Worm (Caenorhabditis elegans) whole organism, L4 larva: ENCODE measurements around the gene C52B9.4.
A peak's percentile ranks its signal among the peaks of the same experiment; 100 is the strongest.

Experiments
- F26F4.8 ChIP-seq: fragments of 200-800 bp; sonication (Bioruptor generic); conservative IDR thresholded peaks from 2 replicates; pipeline ENCODE4 v1.3.6; 2022; ENCODE audit warnings: missing genetic modification characterization, missing compliant biosample characterization
- F49E8.2 ChIP-seq: sonication (generic microtip); optimal IDR thresholded peaks from 2 replicates; lab custom pipeline; 2016; ENCODE audit warnings: missing compliant biosample characterization, mild to moderate bottlenecking, missing genetic modification characterization, borderline replicate concordance
- R02D3.7 ChIP-seq: fragments of 150-350 bp; sonication (generic microtip); optimal IDR thresholded peaks from 3 replicates; lab custom pipeline; 2014; ENCODE audit warnings: missing biosample characterization, missing genetic modification characterization
- T20F7.1 ChIP-seq: fragments of 200-800 bp; sonication (Bioruptor generic); optimal IDR thresholded peaks from 2 replicates; lab custom pipeline; 2018; ENCODE audit warnings: mild to moderate bottlenecking, missing genetic modification characterization, missing compliant biosample characterization
- Y5F2A.4 ChIP-seq: fragments of 200-800 bp; sonication (Bioruptor generic); optimal IDR thresholded peaks from 2 replicates; lab custom pipeline; 2018; ENCODE audit warnings: mild to moderate bottlenecking, missing genetic modification characterization, missing compliant biosample characterization
- aha-1 ChIP-seq: fragments of 150-350 bp; peaks from one replicate; lab custom pipeline; 2014; ENCODE audit warnings: missing biosample characterization, missing genetic modification characterization
- ama-1 ChIP-seq: fragments of 150-350 bp; optimal IDR thresholded peaks from 2 replicates; lab custom pipeline; 2014; ENCODE audit warnings: inconsistent platforms, mixed read lengths
- attf-4 ChIP-seq: sonication (generic microtip); optimal IDR thresholded peaks from 3 replicates; lab custom pipeline; 2017; ENCODE audit warnings: missing biosample characterization, missing genetic modification characterization
- ceh-44 ChIP-seq: fragments of 200-800 bp; sonication (Bioruptor generic); IDR thresholded peaks from 2 replicates; pipeline ENCODE4 v1.3.6; 2022; ENCODE audit warnings: missing genetic modification reagents, missing genetic modification characterization, missing compliant biosample characterization
- ceh-82 ChIP-seq: sonication (generic microtip); optimal IDR thresholded peaks from 2 replicates; lab custom pipeline; 2017; ENCODE audit warnings: missing biosample characterization, missing genetic modification characterization
- ces-1 ChIP-seq: fragments of 150-350 bp; sonication (generic microtip); optimal IDR thresholded peaks from 4 replicates; lab custom pipeline; 2014; ENCODE audit warnings: missing biosample characterization, missing genetic modification reagents, missing genetic modification characterization
- daf-16 ChIP-seq, 3 experiments: sonication (generic microtip); optimal IDR thresholded peaks; 2 replicates each; lab custom pipeline; 2016 to 2017; ENCODE audit warnings: missing genetic modification characterization in 3 of 3, missing genetic modification reagents in 3 of 3, mild to moderate bottlenecking in 2 of 3, missing compliant biosample characterization in 2 of 3, missing biosample characterization in 1 of 3, moderate library complexity in 1 of 3
- dmd-6 ChIP-seq: fragments of 200-800 bp; sonication (Bioruptor generic); IDR thresholded peaks from 2 replicates; pipeline ENCODE4 v1.3.6; 2022; ENCODE audit warnings: missing genetic modification reagents, missing genetic modification characterization, missing compliant biosample characterization
- dmd-8 ChIP-seq: fragments of 200-800 bp; sonication (Bioruptor generic); IDR thresholded peaks from 2 replicates; pipeline ENCODE4 v1.3.6; 2022; ENCODE audit warnings: missing genetic modification characterization, missing compliant biosample characterization
- dmd-9 ChIP-seq: fragments of 200-800 bp; sonication (Bioruptor generic); IDR thresholded peaks from 2 replicates; pipeline ENCODE4 v1.3.6; 2022; ENCODE audit warnings: missing genetic modification reagents, missing genetic modification characterization, missing compliant biosample characterization
- egl-27 ChIP-seq: sonication (generic microtip); optimal IDR thresholded peaks from 3 replicates; lab custom pipeline; 2017; ENCODE audit warnings: missing biosample characterization, missing genetic modification reagents, missing genetic modification characterization
- fkh-10 ChIP-seq: fragments of 150-350 bp; optimal IDR thresholded peaks from 2 replicates; lab custom pipeline; 2014; ENCODE audit warnings: missing biosample characterization, missing genetic modification reagents, missing genetic modification characterization
- gei-8 ChIP-seq: fragments of 200-800 bp; sonication (Bioruptor generic); optimal IDR thresholded peaks from 2 replicates; lab custom pipeline; 2018; ENCODE audit warnings: mild to moderate bottlenecking, missing genetic modification characterization, missing compliant biosample characterization
- hif-1 ChIP-seq, 2 experiments: sonication (generic microtip); optimal IDR thresholded peaks; 2 replicates each; lab custom pipeline; 2016 to 2017; ENCODE audit warnings: missing compliant biosample characterization in 2 of 2, missing genetic modification characterization in 2 of 2, missing genetic modification reagents in 2 of 2, missing genotype in 2 of 2, mild to moderate bottlenecking in 1 of 2
- hlh-11 ChIP-seq: fragments of 200-800 bp; sonication (Bioruptor generic); optimal IDR thresholded peaks from 2 replicates; lab custom pipeline; 2018; ENCODE audit warnings: mild to moderate bottlenecking, missing genetic modification characterization, missing compliant biosample characterization
- hmg-1.1 ChIP-seq: fragments of 200-800 bp; sonication (Bioruptor generic); IDR thresholded peaks from 2 replicates; pipeline ENCODE4 v1.3.6; 2022; ENCODE audit warnings: missing genetic modification reagents, missing genetic modification characterization, missing compliant biosample characterization
- jun-1 ChIP-seq: fragments of 150-350 bp; optimal IDR thresholded peaks from 2 replicates; lab custom pipeline; 2014; ENCODE audit warnings: missing biosample characterization, missing genetic modification reagents, missing genetic modification characterization
- lin-13 ChIP-seq: fragments of 150-350 bp; optimal IDR thresholded peaks from 2 replicates; lab custom pipeline; 2014; ENCODE audit warnings: missing biosample characterization, missing genetic modification reagents, missing genetic modification characterization
- lin-29 ChIP-seq: fragments of 200-800 bp; sonication (Bioruptor generic); IDR thresholded peaks from 2 replicates; pipeline ENCODE4 v1.3.6; 2022; ENCODE audit warnings: missing genetic modification reagents, missing genetic modification characterization, missing compliant biosample characterization
- lir-3 ChIP-seq: sonication (generic microtip); optimal IDR thresholded peaks from 2 replicates; lab custom pipeline; 2016; ENCODE audit warnings: mild to moderate bottlenecking, missing genetic modification characterization, missing compliant biosample characterization
- madf-5 ChIP-seq, 2 experiments: fragments of 200-800 bp; sonication (Bioruptor generic); IDR thresholded peaks; 2 replicates each; pipeline ENCODE4 v1.3.6; 2022; ENCODE audit warnings: missing compliant biosample characterization in 2 of 2, missing genetic modification characterization in 2 of 2
- mdl-1 ChIP-seq, 2 experiments: fragments of 150-350 bp in 1 of 2; sonication (generic microtip) in 1 of 2; optimal IDR thresholded peaks; 2 replicates each; lab custom pipeline; 2014 to 2017; ENCODE audit warnings: missing biosample characterization in 2 of 2, missing genetic modification characterization in 2 of 2
- mdt-29 ChIP-seq: fragments of 200-800 bp; sonication (Bioruptor generic); IDR thresholded peaks from 2 replicates; pipeline ENCODE4 v1.3.6; 2022; ENCODE audit warnings: missing genetic modification reagents, missing genetic modification characterization, missing compliant biosample characterization
- mxl-2 ChIP-seq: fragments of 200-800 bp; sonication (Bioruptor generic); conservative IDR thresholded peaks from 2 replicates; pipeline ENCODE4 v1.3.6; 2022; ENCODE audit warnings: missing genetic modification reagents, missing genetic modification characterization, missing compliant biosample characterization
- mxl-3 ChIP-seq: fragments of 200-800 bp; sonication (Bioruptor generic); optimal IDR thresholded peaks from 2 replicates; lab custom pipeline; 2018; ENCODE audit warnings: mild to moderate bottlenecking, missing genetic modification characterization, missing compliant biosample characterization
- nhr-102 ChIP-seq: sonication (generic microtip); optimal IDR thresholded peaks from 2 replicates; lab custom pipeline; 2016; ENCODE audit warnings: mild to moderate bottlenecking, missing genetic modification characterization, moderate library complexity, missing compliant biosample characterization
- nhr-41 ChIP-seq: fragments of 200-800 bp; sonication (Bioruptor generic); IDR thresholded peaks from 2 replicates; pipeline ENCODE4 v1.3.6; 2022; ENCODE audit warnings: missing genetic modification reagents, missing genetic modification characterization, missing compliant biosample characterization
- nhr-48 ChIP-seq: sonication (generic microtip); optimal IDR thresholded peaks from 2 replicates; lab custom pipeline; 2016; ENCODE audit warnings: mild to moderate bottlenecking, missing genetic modification characterization, missing compliant biosample characterization
- nhr-76 ChIP-seq: fragments of 150-350 bp; optimal IDR thresholded peaks from 2 replicates; lab custom pipeline; 2014; ENCODE audit warnings: missing biosample characterization, missing genetic modification characterization
- pha-4 ChIP-seq, 2 experiments: fragments of 150-350 bp in 1 of 2; fragments of 200-800 bp in 1 of 2; sonication (Bioruptor generic) in 1 of 2; IDR thresholded peaks in 1 of 2; optimal IDR thresholded peaks in 1 of 2; 2 replicates each; pipeline versions ENCODE4 v1.3.6 to Lab custom; 2014 to 2022; ENCODE audit warnings: missing genetic modification characterization in 2 of 2, missing genetic modification reagents in 2 of 2, missing biosample characterization in 1 of 2, missing compliant biosample characterization in 1 of 2
- pqm-1 ChIP-seq: sonication (generic microtip); optimal IDR thresholded peaks from 2 replicates; lab custom pipeline; 2017; ENCODE audit warnings: missing biosample characterization, missing genetic modification characterization
- set-16 ChIP-seq: fragments of 200-800 bp; sonication (Bioruptor generic); IDR thresholded peaks from 2 replicates; pipeline ENCODE4 v1.3.6; 2022; ENCODE audit warnings: missing genetic modification reagents, missing genetic modification characterization, missing compliant biosample characterization
- skn-1 ChIP-seq: fragments of 150-350 bp; optimal IDR thresholded peaks from 2 replicates; lab custom pipeline; 2014; ENCODE audit warnings: missing biosample characterization, missing genetic modification characterization
- spr-1 ChIP-seq: sonication (generic microtip); optimal IDR thresholded peaks from 2 replicates; lab custom pipeline; 2016; ENCODE audit warnings: mild to moderate bottlenecking, missing genetic modification characterization, missing compliant biosample characterization
- spr-3 ChIP-seq: fragments of 200-800 bp; sonication (Bioruptor generic); optimal IDR thresholded peaks from 2 replicates; lab custom pipeline; 2018; ENCODE audit warnings: mild to moderate bottlenecking, missing genetic modification characterization, missing compliant biosample characterization
- tra-1 ChIP-seq: fragments of 200-800 bp; sonication (Bioruptor generic); IDR thresholded peaks from 2 replicates; pipeline ENCODE4 v1.3.6; 2022; ENCODE audit warnings: missing genetic modification reagents, missing genetic modification characterization, missing compliant biosample characterization
- unc-130 ChIP-seq: sonication (generic microtip); optimal IDR thresholded peaks from 2 replicates; lab custom pipeline; 2016; ENCODE audit warnings: missing genetic modification reagents, missing genetic modification characterization, missing compliant biosample characterization
- unc-62 ChIP-seq, 3 experiments: fragments of 150-350 bp in 1 of 3; sonication (generic microtip); optimal IDR thresholded peaks in 2 of 3; peaks in 1 of 3; 1 replicate in 1 of 3; 2 replicates in 2 of 3; lab custom pipeline; 2014 to 2017; ENCODE audit warnings: missing biosample characterization in 3 of 3, missing genetic modification characterization in 3 of 3, missing genetic modification reagents in 3 of 3, missing genotype in 1 of 3
- zfp-2 ChIP-seq: sonication (generic microtip); optimal IDR thresholded peaks from 2 replicates; lab custom pipeline; 2016; ENCODE audit warnings: mild to moderate bottlenecking, missing genetic modification characterization, missing compliant biosample characterization
- zip-2 ChIP-seq: fragments of 150-350 bp; optimal IDR thresholded peaks from 2 replicates; lab custom pipeline; 2014; ENCODE audit warnings: missing biosample characterization, missing genetic modification characterization
- ztf-7 ChIP-seq: fragments of 150-350 bp; optimal IDR thresholded peaks from 2 replicates; lab custom pipeline; 2014; ENCODE audit warnings: missing biosample characterization, missing genetic modification characterization

The C52B9.4 gene

ce11 chrX:4245124-4245523 is 15.3 kb upstream of the C52B9.4 start (continued):
- no peak for TF ChIP-seq nhr-102 (tag; lab: Kevin White, UChicago)
- TF ChIP-seq zip-2, result no peak
- TF ChIP-seq pha-4 (GFP tag; IDR thresholded peaks at IDR 0.05; lab: Robert Waterston, UW), result no peak
- no peak for TF ChIP-seq pha-4 (tag; optimal IDR thresholded peaks at IDR 0.05; lab: Kevin White, UChicago)
- no peak for TF ChIP-seq F49E8.2 (tag; lab: Kevin White, UChicago)
- no peak for TF ChIP-seq gei-8 (GFP tag; lab: Kevin White, UChicago)
- peak; percentile 92 for TF ChIP-seq aha-1 (tag; lab: Kevin White, UChicago)
- no peak for TF ChIP-seq egl-27 (tag; lab: Kevin White, UChicago)
- peak in 1 of 2 experiments; percentile 3 for TF ChIP-seq daf-16 (GFP tag; optimal IDR thresholded peaks at IDR 0.05; lab: Kevin White, UChicago)
- TF ChIP-seq daf-16 (tag; optimal IDR thresholded peaks at IDR 0.05; lab: Kevin White, UChicago), result peak; percentile 99

ce11 chrX:4246237-4246697 is 14.2 kb upstream of the C52B9.4 start:
- 0 out of 2 replicates have a peak, but pooled peaks have one; percentile 7 for TF ChIP-seq hmg-1.1 (GFP tag; lab: Robert Waterston, UW)
- TF ChIP-seq R02D3.7 (tag; lab: Kevin White, UChicago), result no peak
- TF ChIP-seq skn-1 (tag; lab: Kevin White, UChicago), result no peak
- TF ChIP-seq daf-16 (GFP tag; optimal IDR thresholded peaks at IDR 0.05; lab: Kevin White, UChicago), result peak; percentile 8 to 58
- peak; percentile 70 for TF ChIP-seq daf-16 (tag; optimal IDR thresholded peaks at IDR 0.05; lab: Kevin White, UChicago)
- peak; percentile 38; the same call in 1 of the 2 replicates for TF ChIP-seq nhr-41 (GFP tag; lab: Robert Waterston, UW)
- TF ChIP-seq spr-3 (GFP tag; lab: Kevin White, UChicago), result no peak
- peak; percentile 2 for TF ChIP-seq spr-1 (tag; lab: Kevin White, UChicago)
- TF ChIP-seq attf-4, result no peak
- peak; percentile 70 for TF ChIP-seq mxl-3 (GFP tag; lab: Kevin White, UChicago)
- TF ChIP-seq nhr-76, result no peak
- TF ChIP-seq madf-5 (GFP tag; IDR thresholded peaks at IDR 0.05; lab: Robert Waterston, UW), result no peak
- TF ChIP-seq F26F4.8 (GFP tag; lab: Robert Waterston, UW), result no peak
- no peak for TF ChIP-seq ces-1
- no peak for TF ChIP-seq dmd-9 (GFP tag; lab: Robert Waterston, UW)
- no peak for TF ChIP-seq fkh-10 (GFP tag; lab: Kevin White, UChicago)
- TF ChIP-seq gei-8 (GFP tag; lab: Kevin White, UChicago), result no peak
- TF ChIP-seq lir-3 (tag; lab: Kevin White, UChicago), result no peak
- no peak for TF ChIP-seq ceh-44 (GFP tag; lab: Robert Waterston, UW)
- TF ChIP-seq ceh-82 (tag; lab: Kevin White, UChicago), result no peak
- TF ChIP-seq hif-1 (tag; optimal IDR thresholded peaks at IDR 0.05; lab: Kevin White, UChicago), result no peak
- TF ChIP-seq tra-1 (GFP tag; lab: Robert Waterston, UW), result no peak
- peak; percentile 23 for TF ChIP-seq zip-2
- peak; percentile 52 for TF ChIP-seq T20F7.1 (GFP tag; lab: Kevin White, UChicago)
- TF ChIP-seq F49E8.2 (tag; lab: Kevin White, UChicago), result no peak
- no peak for TF ChIP-seq lin-29 (GFP tag; lab: Robert Waterston, UW)
- TF ChIP-seq set-16 (GFP tag; lab: Robert Waterston, UW), result no peak
- TF ChIP-seq jun-1, result no peak
- TF ChIP-seq hlh-11 (tag; lab: Kevin White, UChicago), result peak; percentile 45
- TF ChIP-seq Y5F2A.4 (GFP tag; lab: Kevin White, UChicago), result no peak
- TF ChIP-seq pha-4 (GFP tag; IDR thresholded peaks at IDR 0.05; lab: Robert Waterston, UW), result no peak
- TF ChIP-seq pha-4 (tag; optimal IDR thresholded peaks at IDR 0.05; lab: Kevin White, UChicago), result no peak
- peak in 1 of 2 experiments; percentile 73 for TF ChIP-seq mdl-1 (tag; optimal IDR thresholded peaks at IDR 0.05; lab: Kevin White, UChicago)
- no peak for TF ChIP-seq zfp-2 (tag; lab: Kevin White, UChicago)
- peak; percentile 26; the same call in 1 of the 2 replicates for TF ChIP-seq dmd-6 (GFP tag; lab: Robert Waterston, UW)
- TF ChIP-seq mxl-2 (GFP tag; lab: Robert Waterston, UW), result 0 out of 2 replicates have a peak, but pooled peaks have one; percentile 2
- TF ChIP-seq dmd-8 (GFP tag; lab: Robert Waterston, UW), result no peak
- TF ChIP-seq lin-13 (GFP tag; lab: Kevin White, UChicago), result no peak
- no peak for TF ChIP-seq nhr-48 (tag; lab: Kevin White, UChicago)
- peak in 1 of 2 experiments; percentile 91 for TF ChIP-seq unc-62 (GFP tag; optimal IDR thresholded peaks at IDR 0.05 in 1 of 2; lab: Kevin White, UChicago)
- no peak for TF ChIP-seq unc-62 (tag; optimal IDR thresholded peaks at IDR 0.05; lab: Kevin White, UChicago)
- no peak for TF ChIP-seq mdt-29 (GFP tag; lab: Robert Waterston, UW)
- no peak for TF ChIP-seq unc-130 (GFP tag; lab: Kevin White, UChicago)
- TF ChIP-seq ztf-7 (tag; lab: Kevin White, UChicago), result no peak
- peak; percentile 91 for TF ChIP-seq ama-1 (lab: Kevin White, UChicago)
- peak; percentile 19 for TF ChIP-seq pqm-1 (tag; lab: Kevin White, UChicago)
